Worm (Caenorhabditis elegans) whole organism, L4/young adult: ENCODE data around the gene C30H6.5.

Experiments used
- dao-5 ChIP-seq: sonication (generic microtip); optimal IDR thresholded peaks from 2 replicates; lab custom pipeline; 2016; ENCODE audit warnings: missing genotype, missing genetic modification characterization, moderate library complexity, missing compliant biosample characterization
- him-1 ChIP-seq: sonication (generic microtip); optimal IDR thresholded peaks from 2 replicates; lab custom pipeline; 2016; ENCODE audit warnings: missing genotype, missing genetic modification reagents, missing genetic modification characterization, missing compliant biosample characterization

ce11 chrIV:17368292-17368691 is 3.3 kb upstream of the C30H6.5 start, which contains the start of gene trh-1:
- no peak for TF ChIP-seq him-1
- no peak for TF ChIP-seq dao-5 (tag; lab: Kevin White, UChicago)
